Worm (Caenorhabditis elegans) whole organism, L4 larva: ENCODE measurements around the gene F38B6.3.

ENCODE experiments used
- F49E8.2 ChIP-seq: sonication (generic microtip); optimal IDR thresholded peaks from 2 replicates; lab custom pipeline; 2016; ENCODE audit warnings: missing compliant biosample characterization, mild to moderate bottlenecking, missing genetic modification characterization, borderline replicate concordance
- Y5F2A.4 ChIP-seq: fragments of 200-800 bp; sonication (Bioruptor generic); optimal IDR thresholded peaks from 2 replicates; lab custom pipeline; 2018; ENCODE audit warnings: mild to moderate bottlenecking, missing genetic modification characterization, missing compliant biosample characterization
- ZK337.2 ChIP-seq: fragments of 200-800 bp; sonication (Bioruptor generic); IDR thresholded peaks from 2 replicates; pipeline ENCODE4 v1.3.6; 2022; ENCODE audit warnings: missing genetic modification reagents, missing genetic modification characterization, missing compliant biosample characterization
- ZK546.5 ChIP-seq, 2 experiments: sonication (generic microtip); optimal IDR thresholded peaks; 2 replicates each; lab custom pipeline; 2017; ENCODE audit warnings: missing biosample characterization in 2 of 2, missing genetic modification characterization in 2 of 2
- aly-2 ChIP-seq: sonication (generic microtip); optimal IDR thresholded peaks from 2 replicates; lab custom pipeline; 2018; ENCODE audit warnings: missing biosample characterization, missing genetic modification characterization
- attf-4 ChIP-seq: sonication (generic microtip); optimal IDR thresholded peaks from 3 replicates; lab custom pipeline; 2017; ENCODE audit warnings: missing biosample characterization, missing genetic modification characterization
- ceh-20 ChIP-seq: fragments of 200-800 bp; sonication (Bioruptor generic); IDR thresholded peaks from 2 replicates; pipeline ENCODE4 v1.3.6; 2022; ENCODE audit warnings: missing genetic modification reagents, missing genetic modification characterization, missing compliant biosample characterization
- ceh-62 ChIP-seq: sonication (generic microtip); optimal IDR thresholded peaks from 2 replicates; lab custom pipeline; 2017; ENCODE audit warnings: missing biosample characterization, missing genetic modification characterization
- cey-2 ChIP-seq: sonication (generic microtip); optimal IDR thresholded peaks from 3 replicates; lab custom pipeline; 2017; ENCODE audit warnings: missing genetic modification characterization, mild to moderate bottlenecking, missing compliant biosample characterization, antibody characterized with exemption, borderline replicate concordance; ENCODE audit not compliant: insufficient read depth
- daf-19 ChIP-seq: fragments of 200-800 bp; sonication (Bioruptor generic); conservative IDR thresholded peaks from 2 replicates; pipeline ENCODE4 v1.3.6; 2022; ENCODE audit warnings: missing genetic modification characterization, missing compliant biosample characterization
- dpl-1 ChIP-seq: fragments of 150-350 bp; optimal IDR thresholded peaks from 2 replicates; lab custom pipeline; 2014; ENCODE audit warnings: missing biosample characterization, missing genetic modification reagents, missing genetic modification characterization
- dve-1 ChIP-seq: sonication (generic microtip); optimal IDR thresholded peaks from 2 replicates; lab custom pipeline; 2017; ENCODE audit warnings: antibody characterized with exemption, mild to moderate bottlenecking, missing genetic modification characterization, missing compliant biosample characterization; ENCODE audit not compliant: insufficient read depth
- egl-43 ChIP-seq: fragments of 200-800 bp; sonication (Bioruptor generic); IDR thresholded peaks from 2 replicates; pipeline ENCODE4 v1.3.6; 2022; ENCODE audit warnings: missing genetic modification reagents, missing genetic modification characterization, missing compliant biosample characterization
- fkh-10 ChIP-seq: fragments of 150-350 bp; optimal IDR thresholded peaks from 2 replicates; lab custom pipeline; 2014; ENCODE audit warnings: missing biosample characterization, missing genetic modification reagents, missing genetic modification characterization
- fos-1 ChIP-seq: fragments of 150-350 bp; optimal IDR thresholded peaks from 2 replicates; lab custom pipeline; 2014; ENCODE audit warnings: missing biosample characterization, missing genetic modification characterization
- gei-8 ChIP-seq: fragments of 200-800 bp; sonication (Bioruptor generic); optimal IDR thresholded peaks from 2 replicates; lab custom pipeline; 2018; ENCODE audit warnings: mild to moderate bottlenecking, missing genetic modification characterization, missing compliant biosample characterization
- hif-1 ChIP-seq, 2 experiments: sonication (generic microtip); optimal IDR thresholded peaks; 2 replicates each; lab custom pipeline; 2016 to 2017; ENCODE audit warnings: missing compliant biosample characterization in 2 of 2, missing genetic modification characterization in 2 of 2, missing genetic modification reagents in 2 of 2, missing genotype in 2 of 2, mild to moderate bottlenecking in 1 of 2
- jun-1 ChIP-seq: fragments of 150-350 bp; optimal IDR thresholded peaks from 2 replicates; lab custom pipeline; 2014; ENCODE audit warnings: missing biosample characterization, missing genetic modification reagents, missing genetic modification characterization
- lin-1 ChIP-seq: fragments of 200-800 bp; sonication (Bioruptor generic); IDR thresholded peaks from 2 replicates; pipeline ENCODE4 v1.3.6; 2022; ENCODE audit warnings: missing genetic modification reagents, missing genetic modification characterization, missing compliant biosample characterization
- lin-13 ChIP-seq: fragments of 150-350 bp; optimal IDR thresholded peaks from 2 replicates; lab custom pipeline; 2014; ENCODE audit warnings: missing biosample characterization, missing genetic modification reagents, missing genetic modification characterization
- lin-39 ChIP-seq: fragments of 150-350 bp; optimal IDR thresholded peaks from 2 replicates; lab custom pipeline; 2014; ENCODE audit warnings: missing biosample characterization, missing genetic modification reagents, missing genetic modification characterization
- lir-3 ChIP-seq: sonication (generic microtip); optimal IDR thresholded peaks from 2 replicates; lab custom pipeline; 2016; ENCODE audit warnings: mild to moderate bottlenecking, missing genetic modification characterization, missing compliant biosample characterization
- madf-5 ChIP-seq, 2 experiments: fragments of 200-800 bp; sonication (Bioruptor generic); IDR thresholded peaks; 2 replicates each; pipeline ENCODE4 v1.3.6; 2022; ENCODE audit warnings: missing compliant biosample characterization in 2 of 2, missing genetic modification characterization in 2 of 2
- madf-9 ChIP-seq: fragments of 200-800 bp; sonication (Bioruptor generic); conservative IDR thresholded peaks from 2 replicates; pipeline ENCODE4 v1.3.6; 2022; ENCODE audit warnings: missing genetic modification reagents, missing genetic modification characterization, missing compliant biosample characterization
- mes-2 ChIP-seq: sonication (generic microtip); optimal IDR thresholded peaks from 2 replicates; lab custom pipeline; 2016; ENCODE audit warnings: missing genotype, mild to moderate bottlenecking, missing genetic modification characterization, missing compliant biosample characterization; ENCODE audit not compliant: poor library complexity, severe bottlenecking
- nhr-102 ChIP-seq: sonication (generic microtip); optimal IDR thresholded peaks from 2 replicates; lab custom pipeline; 2016; ENCODE audit warnings: mild to moderate bottlenecking, missing genetic modification characterization, moderate library complexity, missing compliant biosample characterization
- nhr-11 ChIP-seq: fragments of 150-350 bp; optimal IDR thresholded peaks from 2 replicates; lab custom pipeline; 2014; ENCODE audit warnings: missing biosample characterization, missing genetic modification characterization
- nhr-25 ChIP-seq: sonication (generic microtip); optimal IDR thresholded peaks from 2 replicates; lab custom pipeline; 2017; ENCODE audit warnings: missing genetic modification characterization, mild to moderate bottlenecking, missing compliant biosample characterization, antibody characterized with exemption, moderate library complexity, borderline replicate concordance; ENCODE audit not compliant: insufficient read depth
- nhr-28 ChIP-seq: fragments of 150-350 bp; optimal IDR thresholded peaks from 2 replicates; lab custom pipeline; 2014; ENCODE audit warnings: missing biosample characterization, missing genetic modification characterization
- nhr-42 ChIP-seq: fragments of 200-800 bp; sonication (Bioruptor generic); IDR thresholded peaks from 2 replicates; pipeline ENCODE4 v1.3.6; 2022; ENCODE audit warnings: missing genetic modification characterization, missing compliant biosample characterization
- nhr-48 ChIP-seq: sonication (generic microtip); optimal IDR thresholded peaks from 2 replicates; lab custom pipeline; 2016; ENCODE audit warnings: mild to moderate bottlenecking, missing genetic modification characterization, missing compliant biosample characterization
- nhr-6 ChIP-seq: fragments of 150-350 bp; optimal IDR thresholded peaks from 2 replicates; lab custom pipeline; 2014; ENCODE audit warnings: missing biosample characterization, missing genetic modification characterization
- nhr-77 ChIP-seq: fragments of 150-350 bp; optimal IDR thresholded peaks from 2 replicates; lab custom pipeline; 2014; ENCODE audit warnings: missing biosample characterization, missing genetic modification characterization
- php-3 ChIP-seq: fragments of 200-800 bp; sonication (Bioruptor generic); IDR thresholded peaks from 2 replicates; pipeline ENCODE4 v1.3.6; 2022; ENCODE audit warnings: missing genetic modification reagents, missing genetic modification characterization, missing compliant biosample characterization
- rbr-2 ChIP-seq: sonication (generic microtip); optimal IDR thresholded peaks from 2 replicates; lab custom pipeline; 2016; ENCODE audit warnings: missing genotype, missing genetic modification characterization, missing compliant biosample characterization
- saeg-2 ChIP-seq: fragments of 200-800 bp; sonication (Bioruptor generic); IDR thresholded peaks from 2 replicates; pipeline ENCODE4 v1.3.6; 2022; ENCODE audit warnings: missing genetic modification reagents, missing genetic modification characterization, missing compliant biosample characterization
- skn-1 ChIP-seq: fragments of 150-350 bp; optimal IDR thresholded peaks from 2 replicates; lab custom pipeline; 2014; ENCODE audit warnings: missing biosample characterization, missing genetic modification characterization
- snpc-1.2 ChIP-seq: fragments of 200-800 bp; sonication (Bioruptor generic); IDR thresholded peaks from 2 replicates; pipeline ENCODE4 v1.3.6; 2022; ENCODE audit warnings: missing genetic modification reagents, missing genetic modification characterization, missing compliant biosample characterization
- snpc-4 ChIP-seq: fragments of 150-350 bp; optimal IDR thresholded peaks from 2 replicates; lab custom pipeline; 2014; ENCODE audit warnings: missing biosample characterization, missing genetic modification characterization
- spr-3 ChIP-seq: fragments of 200-800 bp; sonication (Bioruptor generic); optimal IDR thresholded peaks from 2 replicates; lab custom pipeline; 2018; ENCODE audit warnings: mild to moderate bottlenecking, missing genetic modification characterization, missing compliant biosample characterization
- tag-97 ChIP-seq: fragments of 200-800 bp; sonication (Bioruptor generic); IDR thresholded peaks from 2 replicates; pipeline ENCODE4 v1.3.6; 2022; ENCODE audit warnings: missing genetic modification characterization, missing compliant biosample characterization
- unc-39 ChIP-seq: sonication (generic microtip); optimal IDR thresholded peaks from 2 replicates; lab custom pipeline; 2017; ENCODE audit warnings: missing biosample characterization, missing genetic modification characterization
- unc-62 ChIP-seq, 3 experiments: fragments of 150-350 bp in 1 of 3; sonication (generic microtip); optimal IDR thresholded peaks in 2 of 3; peaks in 1 of 3; 1 replicate in 1 of 3; 2 replicates in 2 of 3; lab custom pipeline; 2014 to 2017; ENCODE audit warnings: missing biosample characterization in 3 of 3, missing genetic modification characterization in 3 of 3, missing genetic modification reagents in 3 of 3, missing genotype in 1 of 3
- zip-11 ChIP-seq: fragments of 200-800 bp; sonication (Bioruptor generic); IDR thresholded peaks from 2 replicates; pipeline ENCODE4 v1.3.6; 2022; ENCODE audit warnings: missing genetic modification characterization, missing compliant biosample characterization
- zip-2 ChIP-seq: fragments of 150-350 bp; optimal IDR thresholded peaks from 2 replicates; lab custom pipeline; 2014; ENCODE audit warnings: missing biosample characterization, missing genetic modification characterization
- ztf-11 ChIP-seq: fragments of 150-350 bp; optimal IDR thresholded peaks from 2 replicates; lab custom pipeline; 2014; ENCODE audit warnings: missing biosample characterization, missing genetic modification characterization

Gene F38B6.3

ce11 chrX:6742891-6743290, 49.5 kb downstream of the F38B6.3 start (continued):
- TF ChIP-seq dve-1 (tag; lab: Kevin White, UChicago), result peak; percentile 82
- TF ChIP-seq zip-11 (GFP tag; lab: Robert Waterston, UW), result no peak
- no peak for TF ChIP-seq snpc-1.2
- TF ChIP-seq ztf-11 (tag; lab: Kevin White, UChicago), result no peak
- peak; percentile 39 for TF ChIP-seq nhr-77 (tag; lab: Kevin White, UChicago)
- no peak for TF ChIP-seq gei-8 (GFP tag; lab: Kevin White, UChicago)
- no peak for TF ChIP-seq aly-2
- no peak for TF ChIP-seq nhr-25 (tag; lab: Kevin White, UChicago)
- no peak for TF ChIP-seq attf-4 (tag; lab: Kevin White, UChicago)
- TF ChIP-seq skn-1 (tag; lab: Kevin White, UChicago), result no peak

- 0 out of 2 replicates have a peak, but pooled peaks have one; percentile 7 for TF ChIP-seq ceh-20
- no peak for TF ChIP-seq fos-1
Measured at ce11 chrX:6743344-6743743, 49.9 kb downstream of the F38B6.3 start.

ce11 chrX:6743853-6744346, 50.5 kb downstream of the F38B6.3 start:
- TF ChIP-seq nhr-48 (tag; lab: Kevin White, UChicago) (peak; percentile 99), ZK337.2 (GFP tag; lab: Robert Waterston, UW) (no peak), mes-2 (tag; lab: Kevin White, UChicago) (peak; percentile 39), unc-62 (GFP tag; optimal IDR thresholded peaks at IDR 0.05 in 1 of 2; lab: Kevin White, UChicago) (peak in 1 of 2 experiments; percentile 99), unc-62 (tag; optimal IDR thresholded peaks at IDR 0.05; lab: Kevin White, UChicago) (no peak), lin-1 (GFP tag; lab: Robert Waterston, UW) (peak; percentile 93), madf-5 (GFP tag; IDR thresholded peaks at IDR 0.05; lab: Robert Waterston, UW) (0 out of 4 replicates have a peak, but pooled peaks have one; percentile 1 to 53), skn-1 (tag; lab: Kevin White, UChicago) (no peak), nhr-6 (tag; lab: Kevin White, UChicago) (peak; percentile 70), php-3 (GFP tag; lab: Robert Waterston, UW) (peak; percentile 54; the same call in 1 of the 2 replicates), spr-3 (GFP tag; lab: Kevin White, UChicago) (no peak), ceh-62 (tag; lab: Kevin White, UChicago) (no peak), zip-2 (tag; lab: Kevin White, UChicago) (peak; percentile 80), hif-1 (tag; optimal IDR thresholded peaks at IDR 0.05; lab: Kevin White, UChicago) (peak; percentile 64 to 81), tag-97 (GFP tag; lab: Robert Waterston, UW) (no peak), Y5F2A.4 (GFP tag; lab: Kevin White, UChicago) (no peak), nhr-25 (tag; lab: Kevin White, UChicago) (peak; percentile 94), jun-1 (peak; percentile 68), snpc-4 (tag; lab: Kevin White, UChicago) (no peak), madf-9 (GFP tag; lab: Robert Waterston, UW) (peak; percentile 69), nhr-11 (tag; lab: Kevin White, UChicago) (peak; percentile 84), lin-39 (tag; lab: Kevin White, UChicago) (no peak), fkh-10 (GFP tag; lab: Kevin White, UChicago) (no peak), nhr-28 (tag; lab: Kevin White, UChicago) (peak; percentile 94), rbr-2 (tag; lab: Kevin White, UChicago) (peak; percentile 43), daf-19 (GFP tag; lab: Robert Waterston, UW) (peak; percentile 61; the same call in 1 of the 2 replicates), lir-3 (tag; lab: Kevin White, UChicago) (peak; percentile 39), ceh-20 (peak; percentile 64), nhr-42 (GFP tag; lab: Robert Waterston, UW) (peak; percentile 78; the same call in 1 of the 2 replicates), dve-1 (tag; lab: Kevin White, UChicago) (peak; percentile 98), F49E8.2 (tag; lab: Kevin White, UChicago) (no peak), cey-2 (tag; lab: Kevin White, UChicago) (peak; percentile 93), dpl-1 (GFP tag; lab: Kevin White, UChicago) (peak; percentile 56), egl-43 (no peak), lin-13 (GFP tag; lab: Kevin White, UChicago) (peak; percentile 82), unc-39 (no peak), nhr-102 (tag; lab: Kevin White, UChicago) (peak; percentile 93), ZK546.5 (tag; optimal IDR thresholded peaks at IDR 0.05; lab: Kevin White, UChicago) (no peak), saeg-2 (peak; percentile 91)
